Fruit fly (Drosophila melanogaster): ENCODE measurements around the gene Pp1-13C.

Pp1-13C gene

DNA sequence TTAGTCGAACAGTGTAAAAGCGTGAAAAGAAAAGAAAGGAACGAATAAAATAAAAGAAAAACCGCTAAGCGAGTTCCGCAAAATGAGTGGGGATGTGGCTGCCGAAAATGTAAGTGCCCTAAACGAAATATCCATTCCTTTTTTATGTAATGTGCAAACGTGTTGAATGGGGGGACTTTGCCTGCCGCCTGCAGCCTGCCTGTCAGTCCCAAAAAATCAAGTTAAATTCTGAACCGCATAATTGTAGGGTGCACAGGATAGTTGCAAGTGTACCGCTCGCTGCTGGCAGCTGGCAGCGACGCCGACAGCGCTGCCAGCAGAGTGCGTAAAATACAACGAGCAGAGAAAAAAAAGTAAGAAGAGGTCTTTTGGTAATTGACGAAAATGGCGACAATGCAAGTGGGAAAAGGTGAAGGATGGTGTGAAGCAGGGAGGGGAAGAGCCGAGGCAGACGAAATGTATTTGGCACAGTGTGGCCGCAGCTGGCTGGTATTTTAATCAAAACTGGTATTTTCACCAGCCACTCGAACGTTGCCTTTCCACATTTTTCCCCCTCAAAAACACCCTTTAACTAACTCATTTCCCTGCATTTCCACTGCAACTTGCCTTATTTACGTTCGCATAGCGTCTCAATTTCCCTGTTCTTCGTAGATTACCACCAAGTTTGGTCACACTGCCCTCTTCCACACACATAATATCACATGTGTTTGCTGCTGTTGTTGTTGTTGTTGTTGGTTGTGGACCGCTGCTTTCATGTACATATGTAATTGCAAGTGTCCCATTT, 41.0 kb downstream of the Pp1-13C start:
- TF ChIP-seq Myc (optimal IDR thresholded peaks at IDR 0.05) (no peak), h (optimal IDR thresholded peaks at IDR 0.05) (no peak), psq (optimal IDR thresholded peaks at IDR 0.05) (no peak), Sin3A (optimal IDR thresholded peaks at IDR 0.05) (no peak), insv (optimal IDR thresholded peaks at IDR 0.05) (no peak), ttk (optimal IDR thresholded peaks at IDR 0.05) (no peak)

dm6 chrX:15319290-15319689, 41.6 kb downstream of the Pp1-13C start, which contains the start of gene Top1:
TSS of gene Top1 (plus strand) at chrX:15319479.
- TF ChIP-seq insv (optimal IDR thresholded peaks at IDR 0.05) (no peak), Sin3A (optimal IDR thresholded peaks at IDR 0.05) (no peak), h (optimal IDR thresholded peaks at IDR 0.05) (no peak), ttk (optimal IDR thresholded peaks at IDR 0.05) (no peak), psq (optimal IDR thresholded peaks at IDR 0.05) (no peak), Myc (optimal IDR thresholded peaks at IDR 0.05) (no peak)

- TF ChIP-seq Sin3A (optimal IDR thresholded peaks at IDR 0.05) (no peak), psq (optimal IDR thresholded peaks at IDR 0.05) (no peak), insv (optimal IDR thresholded peaks at IDR 0.05) (no peak), h (optimal IDR thresholded peaks at IDR 0.05) (no peak), Myc (optimal IDR thresholded peaks at IDR 0.05) (no peak), ttk (optimal IDR thresholded peaks at IDR 0.05) (no peak)
Observed at dm6 chrX:15313829-15314324, 47.0 kb downstream of the Pp1-13C start.

DNA sequence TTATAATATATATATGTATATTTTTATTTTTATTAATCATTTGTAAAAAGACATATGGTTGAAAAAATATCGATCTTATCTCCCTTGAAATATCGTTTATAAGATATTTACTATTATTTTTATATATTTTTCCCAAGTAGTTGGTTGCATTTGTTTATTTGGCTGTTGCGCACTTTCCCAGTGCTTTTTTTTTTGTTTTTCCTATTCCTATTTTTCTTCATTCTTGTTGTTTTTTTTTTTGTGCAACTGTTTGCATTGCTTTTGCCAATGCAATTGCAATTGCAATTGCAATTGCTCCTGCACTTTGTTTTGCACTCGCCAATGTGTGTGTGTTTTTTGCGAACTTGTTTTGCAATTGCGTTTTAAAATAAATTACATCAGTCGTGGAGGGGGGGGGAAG, 47.5 kb downstream of the Pp1-13C start:
- TF ChIP-seq Myc (optimal IDR thresholded peaks at IDR 0.05) = no peak
- TF ChIP-seq ttk (optimal IDR thresholded peaks at IDR 0.05) = no peak
- no peak for TF ChIP-seq psq (optimal IDR thresholded peaks at IDR 0.05)
- TF ChIP-seq insv (optimal IDR thresholded peaks at IDR 0.05) = no peak
- TF ChIP-seq Sin3A (optimal IDR thresholded peaks at IDR 0.05) = no peak
- no peak for TF ChIP-seq h (optimal IDR thresholded peaks at IDR 0.05)

DNA sequence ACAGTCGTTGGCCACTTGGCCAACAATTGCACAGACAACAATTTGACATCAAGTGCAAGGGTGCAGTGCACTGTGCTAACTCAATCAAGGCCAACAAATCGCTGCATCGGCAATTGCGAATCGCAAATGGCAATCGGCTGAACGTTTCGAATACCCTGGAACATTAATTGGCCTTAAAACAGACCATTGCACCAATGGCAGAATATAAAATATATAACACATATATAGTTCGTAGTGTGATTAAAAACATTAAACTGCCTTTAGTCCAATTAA, 48.0 kb downstream of the Pp1-13C start:
- TF ChIP-seq insv (optimal IDR thresholded peaks at IDR 0.05) = no peak
- no peak for TF ChIP-seq ttk (optimal IDR thresholded peaks at IDR 0.05)
- TF ChIP-seq Sin3A (optimal IDR thresholded peaks at IDR 0.05) = no peak
- TF ChIP-seq Myc (optimal IDR thresholded peaks at IDR 0.05) = no peak
- no peak for TF ChIP-seq psq (optimal IDR thresholded peaks at IDR 0.05)
- TF ChIP-seq h (optimal IDR thresholded peaks at IDR 0.05) = no peak

DNA sequence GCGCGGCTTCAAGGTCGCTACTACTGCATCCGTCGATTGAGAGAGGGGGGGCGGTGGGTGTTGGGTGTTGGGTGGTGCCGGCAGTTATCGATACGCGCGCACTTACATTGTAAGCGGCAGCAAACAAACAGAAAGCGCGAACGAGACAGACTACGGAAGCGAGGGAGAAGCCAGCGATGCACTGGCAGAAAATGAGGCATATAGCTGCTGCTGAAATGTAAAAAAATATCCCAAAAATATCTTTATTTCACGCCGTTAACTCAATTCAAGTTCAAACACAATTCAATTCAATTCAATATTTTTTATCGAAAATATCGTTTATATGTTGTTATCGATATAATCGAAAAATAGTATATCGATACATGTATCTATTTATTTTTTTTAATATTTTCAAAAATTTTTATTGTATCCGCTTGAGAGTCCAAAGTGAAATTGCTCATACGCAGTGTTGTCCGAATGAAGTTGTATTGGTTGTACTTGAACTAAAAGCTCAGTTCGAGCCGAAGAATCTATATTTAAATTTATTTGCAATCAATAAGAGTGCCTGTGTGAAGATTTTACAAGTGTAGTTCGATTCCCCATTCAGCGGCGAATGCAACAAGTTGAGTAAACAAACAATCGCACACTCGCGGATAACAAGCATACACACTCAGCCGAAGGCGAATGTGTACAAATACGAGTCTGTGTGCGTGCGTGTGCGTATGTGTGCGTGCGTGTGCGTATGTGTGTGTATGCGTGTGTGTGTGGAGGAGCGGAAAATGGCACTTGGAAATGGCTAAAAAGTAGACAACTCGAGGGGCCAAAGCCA, 48.6 kb downstream of the Pp1-13C start:
- TF ChIP-seq ttk (optimal IDR thresholded peaks at IDR 0.05) = no peak
- no peak for TF ChIP-seq h (optimal IDR thresholded peaks at IDR 0.05)
- no peak for TF ChIP-seq insv (optimal IDR thresholded peaks at IDR 0.05)
- TF ChIP-seq Sin3A (optimal IDR thresholded peaks at IDR 0.05) = no peak
- no peak for TF ChIP-seq psq (optimal IDR thresholded peaks at IDR 0.05)
- TF ChIP-seq Myc (optimal IDR thresholded peaks at IDR 0.05) = no peak

dm6 chrX:15309918-15310317, 50.9 kb downstream of the Pp1-13C start:
- TF ChIP-seq ttk (optimal IDR thresholded peaks at IDR 0.05) = no peak
